Fruit fly (Drosophila melanogaster): ENCODE data around the gene GstD11.

- TF ChIP-seq psq (GFP tag; optimal IDR thresholded peaks at IDR 0.05) = no peak
- TF ChIP-seq N (GFP tag; optimal IDR thresholded peaks at IDR 0.05) = no peak
- no peak for TF ChIP-seq Hr78 (GFP tag; optimal IDR thresholded peaks at IDR 0.05)
- no peak for TF ChIP-seq foxo (GFP tag; optimal IDR thresholded peaks at IDR 0.05)
- TF ChIP-seq br (GFP tag; optimal IDR thresholded peaks at IDR 0.05) = no peak
- TF ChIP-seq h (GFP tag; optimal IDR thresholded peaks at IDR 0.05) = no peak
- TF ChIP-seq Hr83 (GFP tag; optimal IDR thresholded peaks at IDR 0.05; ENCODE audit: poor library complexity, severe bottlenecking) = no peak
- no peak for TF ChIP-seq rgr (GFP tag; optimal IDR thresholded peaks at IDR 0.05)
- no peak for TF ChIP-seq usp (GFP tag; optimal IDR thresholded peaks at IDR 0.05)
- TF ChIP-seq Dfd (GFP tag; optimal IDR thresholded peaks at IDR 0.05) = no peak
Observed at dm6 chr3R:12367464-12367863, 15.7 kb upstream of the GstD11 start, which contains the start of gene GstD9.

Data from whole organism, wandering third instar larva.